Worm (Caenorhabditis elegans) whole organism, L4 larva: ENCODE data around the gene lsd-1.
A peak's percentile ranks its signal among the peaks of the same experiment; 100 is the strongest.

Experiments
- Y5F2A.4 ChIP-seq: fragments of 200-800 bp; sonication (Bioruptor generic); optimal IDR thresholded peaks from 2 replicates; lab custom pipeline; 2018; ENCODE audit warnings: mild to moderate bottlenecking, missing genetic modification characterization, missing compliant biosample characterization
- aha-1 ChIP-seq: fragments of 150-350 bp; peaks from one replicate; lab custom pipeline; 2014; ENCODE audit warnings: missing biosample characterization, missing genetic modification characterization
- arid-1 ChIP-seq: fragments of 200-800 bp; sonication (Bioruptor generic); conservative IDR thresholded peaks from 2 replicates; pipeline ENCODE4 v1.3.6; 2022; ENCODE audit warnings: missing genetic modification reagents, missing genetic modification characterization, missing compliant biosample characterization
- daf-16 ChIP-seq, 3 experiments: sonication (generic microtip); optimal IDR thresholded peaks; 2 replicates each; lab custom pipeline; 2016 to 2017; ENCODE audit warnings: missing genetic modification characterization in 3 of 3, missing genetic modification reagents in 3 of 3, mild to moderate bottlenecking in 2 of 3, missing compliant biosample characterization in 2 of 3, missing biosample characterization in 1 of 3, moderate library complexity in 1 of 3
- dmd-6 ChIP-seq: fragments of 200-800 bp; sonication (Bioruptor generic); IDR thresholded peaks from 2 replicates; pipeline ENCODE4 v1.3.6; 2022; ENCODE audit warnings: missing genetic modification reagents, missing genetic modification characterization, missing compliant biosample characterization
- dve-1 ChIP-seq: sonication (generic microtip); optimal IDR thresholded peaks from 2 replicates; lab custom pipeline; 2017; ENCODE audit warnings: antibody characterized with exemption, mild to moderate bottlenecking, missing genetic modification characterization, missing compliant biosample characterization; ENCODE audit not compliant: insufficient read depth
- hlh-11 ChIP-seq: fragments of 200-800 bp; sonication (Bioruptor generic); optimal IDR thresholded peaks from 2 replicates; lab custom pipeline; 2018; ENCODE audit warnings: mild to moderate bottlenecking, missing genetic modification characterization, missing compliant biosample characterization
- mes-2 ChIP-seq: sonication (generic microtip); optimal IDR thresholded peaks from 2 replicates; lab custom pipeline; 2016; ENCODE audit warnings: missing genotype, mild to moderate bottlenecking, missing genetic modification characterization, missing compliant biosample characterization; ENCODE audit not compliant: poor library complexity, severe bottlenecking
- nhr-41 ChIP-seq: fragments of 200-800 bp; sonication (Bioruptor generic); IDR thresholded peaks from 2 replicates; pipeline ENCODE4 v1.3.6; 2022; ENCODE audit warnings: missing genetic modification reagents, missing genetic modification characterization, missing compliant biosample characterization
- nhr-48 ChIP-seq: sonication (generic microtip); optimal IDR thresholded peaks from 2 replicates; lab custom pipeline; 2016; ENCODE audit warnings: mild to moderate bottlenecking, missing genetic modification characterization, missing compliant biosample characterization
- pqm-1 ChIP-seq: sonication (generic microtip); optimal IDR thresholded peaks from 2 replicates; lab custom pipeline; 2017; ENCODE audit warnings: missing biosample characterization, missing genetic modification characterization
- rbr-2 ChIP-seq: sonication (generic microtip); optimal IDR thresholded peaks from 2 replicates; lab custom pipeline; 2016; ENCODE audit warnings: missing genotype, missing genetic modification characterization, missing compliant biosample characterization
- tag-97 ChIP-seq: fragments of 200-800 bp; sonication (Bioruptor generic); IDR thresholded peaks from 2 replicates; pipeline ENCODE4 v1.3.6; 2022; ENCODE audit warnings: missing genetic modification characterization, missing compliant biosample characterization

Gene lsd-1

DNA sequence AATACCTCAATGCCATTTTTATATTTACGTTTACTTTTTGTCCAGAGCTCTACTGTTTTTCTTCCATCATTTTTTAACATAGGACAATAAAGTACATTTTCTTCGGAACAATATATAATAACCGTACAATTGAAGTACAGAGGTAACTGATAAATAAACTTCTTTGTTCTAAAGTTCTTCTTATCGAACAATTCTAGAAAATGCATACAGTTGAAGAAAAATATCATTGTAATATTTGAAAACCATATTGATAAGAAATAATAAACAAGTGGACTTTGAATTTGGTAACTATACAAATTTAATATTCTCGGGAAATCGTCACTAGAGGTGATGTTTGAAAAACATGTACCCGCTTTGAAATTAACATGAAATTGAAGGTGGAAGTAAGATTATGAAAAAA is 48.0 kb downstream of the lsd-1 start (continued):
- no peak for TF ChIP-seq Y5F2A.4
- TF ChIP-seq nhr-41 = no peak

- TF ChIP-seq rbr-2 (tag; lab: Kevin White, UChicago) (no peak), pqm-1 (peak; percentile 40), hlh-11 (tag; lab: Kevin White, UChicago) (peak; percentile 0), arid-1 (GFP tag; lab: Robert Waterston, UW) (no peak), dve-1 (tag; lab: Kevin White, UChicago) (peak; percentile 55), mes-2 (tag; lab: Kevin White, UChicago) (peak; percentile 3), daf-16 (GFP tag; optimal IDR thresholded peaks at IDR 0.05; lab: Kevin White, UChicago) (no peak), daf-16 (tag; optimal IDR thresholded peaks at IDR 0.05; lab: Kevin White, UChicago) (peak; percentile 41), nhr-48 (tag; lab: Kevin White, UChicago) (peak; percentile 30), tag-97 (no peak), dmd-6 (peak; percentile 55), aha-1 (tag; lab: Kevin White, UChicago) (peak; percentile 8)
Observed at ce11 chrX:11999573-11999972, 50.9 kb downstream of the lsd-1 start.
